Fruit fly (Drosophila melanogaster) whole organism, adult: Measurements from ENCODE around the gene Cnx99A.

Experiments
- CG11617 ChIP-seq: fragments of 200-800 bp; sonication (Bioruptor generic); optimal IDR thresholded peaks from 2 replicates; lab custom pipeline; 2017; ENCODE audit warnings: mild to moderate bottlenecking, missing biosample characterization, missing genetic modification reagents, missing genetic modification characterization
- CG12768 ChIP-seq: fragments of 200-800 bp; sonication (Bioruptor generic); optimal IDR thresholded peaks from 2 replicates; lab custom pipeline; 2017; ENCODE audit warnings: missing biosample characterization, missing genetic modification characterization, mild to moderate bottlenecking, moderate library complexity, missing genetic modification reagents
- CG14711 ChIP-seq: fragments of 200-800 bp; sonication (Bioruptor generic); optimal IDR thresholded peaks from 2 replicates; lab custom pipeline; 2018; ENCODE audit warnings: missing biosample characterization, mild to moderate bottlenecking, missing genetic modification characterization, moderate library complexity
- CG1620 ChIP-seq: fragments of 200-800 bp; sonication (Bioruptor generic); optimal IDR thresholded peaks from 2 replicates; lab custom pipeline; 2016; ENCODE audit warnings: missing biosample characterization, missing genetic modification characterization
- CG5204 ChIP-seq: fragments of 200-800 bp; sonication (Bioruptor generic); optimal IDR thresholded peaks from 2 replicates; lab custom pipeline; 2016; ENCODE audit warnings: missing biosample characterization, missing genetic modification characterization
- CG7045 ChIP-seq: fragments of 200-800 bp; sonication (Bioruptor generic); optimal IDR thresholded peaks from 2 replicates; lab custom pipeline; 2017; ENCODE audit warnings: missing biosample characterization, mild to moderate bottlenecking, missing genetic modification characterization
- CG7101 ChIP-seq: fragments of 200-800 bp; sonication (Bioruptor generic); optimal IDR thresholded peaks from 2 replicates; lab custom pipeline; 2018; ENCODE audit warnings: missing biosample characterization, mild to moderate bottlenecking, missing genetic modification characterization, moderate library complexity
- Clk ChIP-seq: fragments of 200-800 bp; sonication (Bioruptor generic); optimal IDR thresholded peaks from 2 replicates; lab custom pipeline; 2017; ENCODE audit warnings: missing biosample characterization, missing genetic modification characterization
- Crg-1 ChIP-seq: fragments of 200-800 bp; sonication (Bioruptor generic); optimal IDR thresholded peaks from 2 replicates; lab custom pipeline; 2016; ENCODE audit warnings: missing biosample characterization, missing genetic modification characterization
- Hr96 ChIP-seq: fragments of 200-800 bp; sonication (Bioruptor generic); optimal IDR thresholded peaks from 2 replicates; lab custom pipeline; 2016; ENCODE audit warnings: missing biosample characterization, missing genetic modification characterization
- Mnt ChIP-seq: fragments of 200-800 bp; sonication (Bioruptor generic); optimal IDR thresholded peaks from 2 replicates; lab custom pipeline; 2016; ENCODE audit warnings: missing biosample characterization, mild to moderate bottlenecking, missing genetic modification characterization
- bab1 ChIP-seq: fragments of 200-800 bp; sonication (Bioruptor generic); optimal IDR thresholded peaks from 3 replicates; lab custom pipeline; 2019; ENCODE audit warnings: missing biosample characterization, mild to moderate bottlenecking, missing genetic modification characterization, moderate library complexity
- cic ChIP-seq: fragments of 200-800 bp; sonication (Bioruptor generic); optimal IDR thresholded peaks from 2 replicates; lab custom pipeline; 2017; ENCODE audit warnings: missing biosample characterization, mild to moderate bottlenecking, missing genetic modification characterization, moderate library complexity
- cnc ChIP-seq, 2 experiments: fragments of >200 bp; optimal IDR thresholded peaks; 2 replicates each; lab custom pipeline; 2017
- kay ChIP-seq: fragments of 200-800 bp; sonication (Bioruptor generic); peaks from one replicate; lab custom pipeline; 2016; ENCODE audit warnings: missing biosample characterization, missing genetic modification characterization, borderline replicate concordance
- ovo ChIP-seq: fragments of 200-800 bp; sonication (Bioruptor generic); optimal IDR thresholded peaks from 2 replicates; lab custom pipeline; 2016; ENCODE audit warnings: missing biosample characterization, missing genetic modification characterization
- tj ChIP-seq: fragments of 200-800 bp; sonication (Bioruptor generic); optimal IDR thresholded peaks from 3 replicates; lab custom pipeline; 2017; ENCODE audit warnings: missing biosample characterization, mild to moderate bottlenecking, missing genetic modification characterization, moderate library complexity
- toe ChIP-seq: fragments of 200-800 bp; sonication (Bioruptor generic); optimal IDR thresholded peaks from 2 replicates; lab custom pipeline; 2016; ENCODE audit warnings: missing biosample characterization, missing genetic modification characterization

The Cnx99A gene

DNA sequence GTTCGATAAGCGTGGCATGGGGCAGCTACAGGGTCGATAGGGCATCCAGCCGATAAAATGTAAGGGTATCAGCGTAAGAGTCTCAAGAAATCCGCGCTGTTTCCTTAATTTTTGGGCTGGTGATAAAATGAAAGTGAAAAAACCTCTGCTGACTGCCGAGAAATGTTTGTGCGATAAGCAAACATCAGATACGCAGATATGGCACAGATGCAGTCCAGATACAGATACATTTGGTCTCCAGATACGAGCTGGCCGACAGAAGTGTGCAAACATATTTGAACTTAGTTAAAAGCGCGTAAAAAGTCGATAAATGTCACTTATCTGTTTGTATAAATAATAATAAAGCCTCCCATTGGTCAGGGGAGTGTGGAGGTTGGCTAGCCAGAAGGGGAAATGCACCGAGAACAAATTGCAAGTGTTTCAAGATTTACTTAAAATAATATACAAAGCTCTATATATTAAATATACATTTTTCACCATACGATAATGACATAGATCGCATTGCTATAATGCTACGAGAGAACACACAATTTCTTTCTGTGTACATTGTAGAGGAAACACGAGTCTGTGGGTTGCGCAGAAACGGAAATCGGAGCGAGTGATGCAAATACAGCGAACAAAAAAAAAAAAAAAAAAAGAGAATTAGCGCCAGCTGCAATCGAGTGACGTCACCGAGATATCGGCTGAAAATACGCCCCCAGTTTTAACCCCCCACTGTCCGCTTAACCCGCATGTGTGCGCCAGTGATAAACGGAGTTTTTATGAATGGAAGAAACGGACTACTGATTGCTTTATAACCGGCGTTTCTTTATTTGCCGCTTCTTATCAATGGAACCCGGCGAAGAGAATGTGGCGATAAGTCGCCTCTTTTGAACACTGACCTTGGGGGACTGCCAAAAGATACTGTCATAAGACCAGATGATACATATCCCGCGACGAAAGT, 28.6 kb downstream of the Cnx99A start:
- TF ChIP-seq CG11617 (no peak), cic (GFP tag; lab: Kevin White, UChicago) (peak; percentile 34)

dm6 chr3R:29287320-29287957, 32.0 kb downstream of the Cnx99A start:
- TF ChIP-seq bab1 (GFP tag; lab: Kevin White, UChicago), result no peak
- peak; percentile 77 for TF ChIP-seq tj (GFP tag; lab: Kevin White, UChicago)

- TF ChIP-seq CG7045 (GFP tag; lab: Kevin White, UChicago) (no peak), Clk (GFP tag; lab: Kevin White, UChicago) (no peak), Crg-1 (GFP tag; lab: Kevin White, UChicago) (no peak), tj (GFP tag; lab: Kevin White, UChicago) (no peak), kay (GFP tag; lab: Kevin White, UChicago) (no peak), CG5204 (GFP tag; lab: Kevin White, UChicago) (no peak), cnc (optimal IDR thresholded peaks at IDR 0.05; lab: Kevin White, UChicago) (no peak), ovo (GFP tag; lab: Kevin White, UChicago) (no peak), CG14711 (tag; lab: Kevin White, UChicago) (no peak), Mnt (GFP tag; lab: Kevin White, UChicago) (no peak), CG7101 (no peak), toe (GFP tag; lab: Kevin White, UChicago) (no peak)
These were observed 35.1 kb downstream of the Cnx99A start for dm6 chr3R:29284315-29284714.

DNA sequence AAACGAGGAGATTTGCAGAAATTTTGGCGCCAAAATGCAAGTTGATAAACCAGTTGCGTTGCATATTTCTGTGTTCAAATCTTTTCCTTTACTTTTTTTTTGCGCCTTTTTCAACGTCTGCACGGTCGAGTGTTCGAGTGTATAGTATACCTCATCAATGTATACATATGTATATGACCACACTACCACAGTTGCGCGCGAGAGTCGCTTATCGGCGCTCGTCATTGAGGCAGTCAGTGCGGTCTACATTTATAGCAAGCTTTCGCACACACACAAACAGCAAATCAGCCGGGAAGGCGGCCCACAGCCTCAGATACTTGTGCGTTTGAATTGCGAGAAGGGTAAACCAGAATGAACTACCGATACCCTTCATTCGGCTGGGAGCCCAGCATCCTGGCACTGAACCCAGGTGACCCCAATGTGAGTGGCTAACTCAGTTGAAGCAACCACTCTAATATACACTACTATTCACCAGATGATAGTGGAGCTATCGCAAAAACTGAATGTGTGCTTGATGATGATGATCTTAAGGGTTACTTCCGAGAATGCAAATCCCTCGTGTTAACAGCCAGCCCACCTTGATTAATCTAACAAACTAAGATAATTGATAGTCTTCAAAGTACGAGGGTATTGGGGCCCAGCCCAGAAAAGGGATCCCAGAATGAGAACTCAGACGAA, 36.4 kb downstream of the Cnx99A start:
- TF ChIP-seq toe (GFP tag; lab: Kevin White, UChicago) (no peak), bab1 (GFP tag; lab: Kevin White, UChicago) (no peak), ovo (GFP tag; lab: Kevin White, UChicago) (no peak), tj (GFP tag; lab: Kevin White, UChicago) (peak; percentile 44)

DNA sequence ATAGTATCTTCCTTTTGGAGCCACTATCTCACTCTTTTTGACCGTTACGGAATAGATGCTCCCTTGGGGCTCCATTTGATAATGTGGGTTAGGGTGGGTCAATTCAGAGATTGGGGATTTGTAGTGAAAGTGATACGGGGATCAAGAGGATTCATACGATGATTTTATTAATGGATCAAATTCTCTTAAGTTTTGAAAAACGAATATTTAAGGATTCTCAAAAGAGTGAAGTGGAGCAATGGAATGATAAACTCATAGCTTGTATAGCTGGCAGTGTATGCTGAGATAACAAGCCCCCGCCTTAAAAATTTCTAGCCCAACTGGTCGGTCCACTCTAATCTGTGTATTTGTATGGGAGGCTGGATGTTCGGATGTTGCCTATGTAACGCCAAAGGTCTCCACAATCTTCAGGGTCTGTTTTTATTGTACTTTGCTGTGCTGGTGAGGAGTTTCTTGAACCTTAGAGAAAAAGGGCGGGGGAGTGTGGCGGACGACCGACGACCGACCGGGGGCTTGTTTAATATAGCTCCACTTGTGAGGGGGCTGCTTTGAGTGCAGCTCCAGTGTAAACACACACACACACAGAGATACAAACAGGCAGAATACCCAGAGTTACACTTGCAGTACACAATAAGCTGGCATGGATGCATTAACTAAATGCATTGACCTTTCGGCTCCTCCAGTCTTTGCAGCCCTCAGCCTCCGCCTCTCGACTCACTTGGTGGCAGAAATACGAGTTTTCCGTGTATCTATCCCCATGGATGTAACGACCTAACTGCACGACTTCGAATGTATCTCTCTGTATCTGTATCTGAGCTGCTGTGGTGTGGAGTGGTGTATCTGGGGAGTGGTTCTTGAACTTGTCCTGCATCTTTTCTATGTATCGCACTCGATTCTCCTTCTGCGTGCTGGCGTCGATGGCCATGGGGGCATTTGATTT, 38.5 kb downstream of the Cnx99A start:
- TF ChIP-seq CG7101, result no peak
- TF ChIP-seq kay (GFP tag; lab: Kevin White, UChicago), result no peak
- no peak for TF ChIP-seq Clk (GFP tag; lab: Kevin White, UChicago)

dm6 chr3R:29279557-29280203, 39.8 kb downstream of the Cnx99A start:
- TF ChIP-seq bab1 (GFP tag; lab: Kevin White, UChicago) (no peak), CG1620 (GFP tag; lab: Kevin White, UChicago) (no peak), CG14711 (tag; lab: Kevin White, UChicago) (no peak), toe (GFP tag; lab: Kevin White, UChicago) (no peak), cnc (optimal IDR thresholded peaks at IDR 0.05; lab: Kevin White, UChicago) (no peak), Mnt (GFP tag; lab: Kevin White, UChicago) (no peak), Crg-1 (GFP tag; lab: Kevin White, UChicago) (no peak), Hr96 (GFP tag; lab: Kevin White, UChicago) (no peak), CG7101 (no peak), ovo (GFP tag; lab: Kevin White, UChicago) (no peak), CG7045 (GFP tag; lab: Kevin White, UChicago) (no peak), CG11617 (no peak), tj (GFP tag; lab: Kevin White, UChicago) (no peak)

DNA sequence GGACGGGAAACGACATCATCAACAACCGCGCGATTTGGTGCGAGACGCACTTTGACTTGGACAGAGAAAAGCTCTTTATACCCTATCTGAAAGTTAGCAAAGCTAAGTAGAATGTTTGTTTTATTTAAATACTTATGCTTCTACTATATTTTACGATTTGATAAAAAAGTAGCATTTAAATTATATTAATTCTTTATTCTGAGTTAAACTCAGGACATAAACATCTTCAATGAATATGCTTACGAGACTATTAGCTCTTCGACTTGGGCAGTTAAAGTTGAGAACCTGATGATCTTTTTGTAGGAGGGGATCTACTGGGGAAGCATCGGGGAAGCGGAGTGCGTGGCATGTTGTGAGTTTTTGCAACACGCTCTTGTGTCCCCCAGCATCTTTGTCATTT, 41.7 kb downstream of the Cnx99A start:
- TF ChIP-seq CG7045 (GFP tag; lab: Kevin White, UChicago) (no peak), CG12768 (no peak), cnc (optimal IDR thresholded peaks at IDR 0.05; lab: Kevin White, UChicago) (no peak), CG14711 (tag; lab: Kevin White, UChicago) (no peak), Crg-1 (GFP tag; lab: Kevin White, UChicago) (no peak), Clk (GFP tag; lab: Kevin White, UChicago) (no peak), Hr96 (GFP tag; lab: Kevin White, UChicago) (no peak)
